Fruit fly (Drosophila melanogaster): ENCODE data around the gene SmD1.

SmD1 gene

dm6 chr3L:12688723-12689122, 45.7 kb downstream of the SmD1 start:
- TF ChIP-seq CG8478 (optimal IDR thresholded peaks at IDR 0.05): no peak
- no peak for TF ChIP-seq Dll (optimal IDR thresholded peaks at IDR 0.05)
- TF ChIP-seq pan (optimal IDR thresholded peaks at IDR 0.05): no peak
- TF ChIP-seq psq (optimal IDR thresholded peaks at IDR 0.05): no peak
- no peak for TF ChIP-seq EcR (GFP tag; optimal IDR thresholded peaks at IDR 0.05)
- no peak for TF ChIP-seq usp (GFP tag; optimal IDR thresholded peaks at IDR 0.05)

DNA sequence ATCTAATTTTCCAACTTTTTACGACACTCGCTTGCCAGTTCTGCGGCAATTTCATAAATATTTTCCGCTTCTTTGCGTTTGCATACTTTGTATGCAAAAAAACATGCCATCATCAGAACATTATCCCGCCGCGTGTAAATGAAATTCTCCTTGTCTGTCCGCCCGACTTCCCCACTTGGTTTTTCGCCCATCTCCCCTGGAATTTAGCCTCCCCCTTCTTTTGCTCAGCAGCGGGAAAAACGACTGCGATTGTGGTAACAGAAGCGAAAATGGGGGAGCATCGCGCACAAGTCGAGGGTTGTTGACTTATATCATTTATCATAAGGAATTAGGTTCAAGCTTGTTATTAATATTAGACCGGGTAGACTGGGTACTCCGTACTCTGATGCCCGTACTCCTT, 48.3 kb downstream of the SmD1 start:
- no peak for TF ChIP-seq Dll (optimal IDR thresholded peaks at IDR 0.05)
- TF ChIP-seq usp (GFP tag; optimal IDR thresholded peaks at IDR 0.05): no peak
- no peak for TF ChIP-seq EcR (GFP tag; optimal IDR thresholded peaks at IDR 0.05)
- no peak for TF ChIP-seq CG8478 (optimal IDR thresholded peaks at IDR 0.05)
- no peak for TF ChIP-seq psq (optimal IDR thresholded peaks at IDR 0.05)
- TF ChIP-seq pan (optimal IDR thresholded peaks at IDR 0.05): no peak

- no peak for TF ChIP-seq psq (optimal IDR thresholded peaks at IDR 0.05)
- no peak for TF ChIP-seq EcR (GFP tag; optimal IDR thresholded peaks at IDR 0.05)
Measured at dm6 chr3L:12684690-12685089, 49.7 kb downstream of the SmD1 start.
